Worm (Caenorhabditis elegans) whole organism, early embryonic: Measurements from ENCODE around the gene F52D10.2.

ENCODE experiments used
- B0310.2 ChIP-seq: sonication (generic microtip); optimal IDR thresholded peaks from 2 replicates; lab custom pipeline; 2016; ENCODE audit warnings: mild to moderate bottlenecking, missing genetic modification characterization, missing compliant biosample characterization
- F13C5.2 ChIP-seq: sonication (generic microtip); optimal IDR thresholded peaks from 2 replicates; lab custom pipeline; 2017; ENCODE audit warnings: mild to moderate bottlenecking, missing genetic modification characterization, inconsistent platforms, missing compliant biosample characterization
- aly-1 ChIP-seq: sonication (generic microtip); optimal IDR thresholded peaks from 2 replicates; lab custom pipeline; 2016; ENCODE audit warnings: missing genetic modification characterization, missing compliant biosample characterization
- ama-1 ChIP-seq: fragments of 150-350 bp; optimal IDR thresholded peaks from 2 replicates; lab custom pipeline; 2014
- ceh-13 ChIP-seq: fragments of 200-800 bp; sonication (Bioruptor generic); optimal IDR thresholded peaks from 2 replicates; lab custom pipeline; 2018; ENCODE audit warnings: mild to moderate bottlenecking, missing genetic modification characterization, missing compliant biosample characterization
- ceh-36 ChIP-seq: sonication (generic microtip); optimal IDR thresholded peaks from 2 replicates; lab custom pipeline; 2016; ENCODE audit warnings: missing genetic modification characterization, inconsistent platforms, missing compliant biosample characterization
- ets-7 ChIP-seq: sonication (generic microtip); optimal IDR thresholded peaks from 2 replicates; lab custom pipeline; 2016; ENCODE audit warnings: missing genotype, missing genetic modification characterization, missing compliant biosample characterization
- flt-1 ChIP-seq: fragments of 200-800 bp; sonication (Bioruptor generic); IDR thresholded peaks from 2 replicates; pipeline ENCODE4 v1.3.6; 2022; ENCODE audit warnings: missing genetic modification characterization, missing compliant biosample characterization
- hmbx-1 ChIP-seq: sonication (generic microtip); optimal IDR thresholded peaks from 2 replicates; lab custom pipeline; 2016; ENCODE audit warnings: mild to moderate bottlenecking, missing genetic modification characterization, missing compliant biosample characterization
- hmg-4 ChIP-seq: fragments of 200-800 bp; sonication (Bioruptor generic); optimal IDR thresholded peaks from 2 replicates; lab custom pipeline; 2018; ENCODE audit warnings: mild to moderate bottlenecking, missing genetic modification characterization, missing compliant biosample characterization
- hnd-1 ChIP-seq: sonication (generic microtip); optimal IDR thresholded peaks from 2 replicates; lab custom pipeline; 2016; ENCODE audit warnings: missing genetic modification characterization, missing compliant biosample characterization
- pes-1 ChIP-seq: fragments of 200-800 bp; sonication (Bioruptor generic); IDR thresholded peaks from 2 replicates; pipeline ENCODE4 v1.3.6; 2022; ENCODE audit warnings: missing genetic modification reagents, missing genetic modification characterization, missing compliant biosample characterization
- scrt-1 ChIP-seq: fragments of 200-800 bp; sonication (Bioruptor generic); IDR thresholded peaks from 2 replicates; pipeline ENCODE4 v1.3.6; 2022; ENCODE audit warnings: missing genetic modification characterization, missing compliant biosample characterization
- sea-1 ChIP-seq: fragments of 200-800 bp; sonication (Bioruptor generic); conservative IDR thresholded peaks from 2 replicates; pipeline ENCODE4 v1.3.6; 2022; ENCODE audit warnings: missing genetic modification characterization, missing compliant biosample characterization
- tbx-11 ChIP-seq: fragments of 200-800 bp; sonication (Bioruptor generic); IDR thresholded peaks from 2 replicates; pipeline ENCODE4 v1.3.6; 2022; ENCODE audit warnings: missing genetic modification characterization, missing compliant biosample characterization
- tbx-37 ChIP-seq: fragments of 200-800 bp; sonication (Bioruptor generic); conservative IDR thresholded peaks from 2 replicates; pipeline ENCODE4 v1.3.6; 2022; ENCODE audit warnings: missing genetic modification reagents, missing genetic modification characterization, missing compliant biosample characterization
- tra-4 ChIP-seq: sonication (generic microtip); optimal IDR thresholded peaks from 2 replicates; lab custom pipeline; 2017; ENCODE audit warnings: missing genetic modification characterization, missing compliant biosample characterization

Gene F52D10.2

ce11 chrX:11591620-11592019 is at the start of gene F52D10.2:
TSS of gene F52D10.2 (minus strand) at chrX:11591720.
- TF ChIP-seq ets-7 (tag; lab: Kevin White, UChicago), result no peak
- no peak for TF ChIP-seq aly-1 (tag; lab: Kevin White, UChicago)
- no peak for TF ChIP-seq hmg-4
- no peak for TF ChIP-seq tra-4
- TF ChIP-seq pes-1, result no peak

ce11 chrX:11640463-11640995 is 49.0 kb upstream of the F52D10.2 start:
- no peak for TF ChIP-seq flt-1 (GFP tag; lab: Robert Waterston, UW)
- TF ChIP-seq ceh-13 (GFP tag; lab: Kevin White, UChicago), result no peak
- no peak for TF ChIP-seq sea-1 (GFP tag; lab: Robert Waterston, UW)
- TF ChIP-seq hmbx-1, result no peak
- no peak for TF ChIP-seq tra-4
- no peak for TF ChIP-seq F13C5.2 (tag; lab: Kevin White, UChicago)

- no peak for TF ChIP-seq tbx-37 (GFP tag; lab: Robert Waterston, UW)
- no peak for TF ChIP-seq sea-1 (GFP tag; lab: Robert Waterston, UW)
- TF ChIP-seq F13C5.2 (tag; lab: Kevin White, UChicago), result no peak
- no peak for TF ChIP-seq ets-7 (tag; lab: Kevin White, UChicago)
- no peak for TF ChIP-seq hmg-4
- no peak for TF ChIP-seq aly-1 (tag; lab: Kevin White, UChicago)
- TF ChIP-seq scrt-1 (GFP tag; lab: Robert Waterston, UW), result no peak
- TF ChIP-seq hnd-1 (tag; lab: Kevin White, UChicago), result no peak
- TF ChIP-seq pes-1, result no peak
- TF ChIP-seq ceh-13 (GFP tag; lab: Kevin White, UChicago), result no peak
Observed at ce11 chrX:11638987-11639386, 47.5 kb upstream of the F52D10.2 start.

ce11 chrX:11637721-11638120 is 46.2 kb upstream of the F52D10.2 start:
- TF ChIP-seq aly-1 (tag; lab: Kevin White, UChicago), result no peak
- no peak for TF ChIP-seq ama-1 (lab: Kevin White, UChicago)
- TF ChIP-seq tra-4, result no peak
- no peak for TF ChIP-seq hmbx-1
- no peak for TF ChIP-seq B0310.2 (tag; lab: Kevin White, UChicago)
- TF ChIP-seq flt-1 (GFP tag; lab: Robert Waterston, UW), result no peak
- TF ChIP-seq tbx-11 (GFP tag; lab: Robert Waterston, UW), result no peak
- TF ChIP-seq hmg-4, result no peak
- no peak for TF ChIP-seq ets-7 (tag; lab: Kevin White, UChicago)
- TF ChIP-seq scrt-1 (GFP tag; lab: Robert Waterston, UW), result no peak
- no peak for TF ChIP-seq sea-1 (GFP tag; lab: Robert Waterston, UW)
- no peak for TF ChIP-seq pes-1
- no peak for TF ChIP-seq ceh-13 (GFP tag; lab: Kevin White, UChicago)
- TF ChIP-seq ceh-36 (tag; lab: Kevin White, UChicago), result no peak
- TF ChIP-seq hnd-1 (tag; lab: Kevin White, UChicago), result no peak
- no peak for TF ChIP-seq F13C5.2 (tag; lab: Kevin White, UChicago)
- TF ChIP-seq tbx-37 (GFP tag; lab: Robert Waterston, UW), result no peak

- TF ChIP-seq scrt-1 (GFP tag; lab: Robert Waterston, UW) (no peak), ama-1 (lab: Kevin White, UChicago) (no peak), B0310.2 (tag; lab: Kevin White, UChicago) (no peak), ceh-36 (tag; lab: Kevin White, UChicago) (no peak), sea-1 (GFP tag; lab: Robert Waterston, UW) (no peak)
Observed at ce11 chrX:11633278-11633677, 41.8 kb upstream of the F52D10.2 start.

- no peak for TF ChIP-seq flt-1 (GFP tag; lab: Robert Waterston, UW)
Observed at ce11 chrX:11632107-11632506, 40.6 kb upstream of the F52D10.2 start, which contains the start of gene sto-6. TSS of gene sto-6 (plus strand) at chrX:11632407.

ce11 chrX:11630499-11630898 is 39.0 kb upstream of the F52D10.2 start:
- TF ChIP-seq hmg-4, result no peak
- TF ChIP-seq ceh-13 (GFP tag; lab: Kevin White, UChicago), result no peak
- TF ChIP-seq tbx-11 (GFP tag; lab: Robert Waterston, UW), result no peak
- no peak for TF ChIP-seq flt-1 (GFP tag; lab: Robert Waterston, UW)
- no peak for TF ChIP-seq B0310.2 (tag; lab: Kevin White, UChicago)
- TF ChIP-seq pes-1, result no peak
- no peak for TF ChIP-seq aly-1 (tag; lab: Kevin White, UChicago)
- no peak for TF ChIP-seq hnd-1 (tag; lab: Kevin White, UChicago)
- no peak for TF ChIP-seq tra-4

- TF ChIP-seq sea-1 (GFP tag; lab: Robert Waterston, UW) (no peak), tbx-11 (GFP tag; lab: Robert Waterston, UW) (no peak), tra-4 (no peak), B0310.2 (tag; lab: Kevin White, UChicago) (no peak), ceh-36 (tag; lab: Kevin White, UChicago) (no peak), ama-1 (lab: Kevin White, UChicago) (no peak), tbx-37 (GFP tag; lab: Robert Waterston, UW) (no peak), F13C5.2 (tag; lab: Kevin White, UChicago) (no peak), ceh-13 (GFP tag; lab: Kevin White, UChicago) (no peak), hnd-1 (tag; lab: Kevin White, UChicago) (no peak), hmbx-1 (no peak), ets-7 (tag; lab: Kevin White, UChicago) (no peak), aly-1 (tag; lab: Kevin White, UChicago) (no peak), pes-1 (no peak)
Observed at ce11 chrX:11628580-11628979, 37.1 kb upstream of the F52D10.2 start, which contains the start of gene spp-30. TSS of gene spp-30 (minus strand) at chrX:11628680.
